Worm (Caenorhabditis elegans): Measurements from ENCODE around the gene C14E2.1.

ce11 chrX:1845493-1845892 is 19.2 kb downstream of the C14E2.1 start, which contains the start of gene T26C11.4:
- TF ChIP-seq ztf-4 (tag; optimal IDR thresholded peaks at IDR 0.05) (no peak), blmp-1 (tag; optimal IDR thresholded peaks at IDR 0.05; ENCODE audit: insufficient read depth) (no peak), nhr-77 (tag; optimal IDR thresholded peaks at IDR 0.05) (no peak), nhr-237 (tag; optimal IDR thresholded peaks at IDR 0.05) (no peak), dmd-4 (tag; optimal IDR thresholded peaks at IDR 0.05) (no peak), unc-62 (GFP tag; optimal IDR thresholded peaks at IDR 0.05) (no peak), unc-55 (GFP tag; optimal IDR thresholded peaks at IDR 0.05) (peak; percentile 26), mbf-1 (tag; optimal IDR thresholded peaks at IDR 0.05) (no peak), nhr-11 (tag; optimal IDR thresholded peaks at IDR 0.05) (no peak), ztf-11 (tag; optimal IDR thresholded peaks at IDR 0.05) (no peak), mdl-1 (tag; optimal IDR thresholded peaks at IDR 0.05) (no peak), ceh-82 (tag; optimal IDR thresholded peaks at IDR 0.05) (no peak), ztf-1 (GFP tag; conservative IDR thresholded peaks at IDR 0.05) (no peak), ceh-16 (tag; optimal IDR thresholded peaks at IDR 0.05) (no peak)

All from whole organism, L2 larva.